Worm (Caenorhabditis elegans) whole organism, L1 larva: ENCODE results near the gene slc-17.1.
A peak's percentile ranks its signal among the peaks of the same experiment; 100 is the strongest.

Experiments
- C34B4.2 ChIP-seq: sonication (generic microtip); optimal IDR thresholded peaks from 2 replicates; lab custom pipeline; 2017; ENCODE audit warnings: mild to moderate bottlenecking, missing genetic modification characterization, missing compliant biosample characterization
- F16B12.6 ChIP-seq: fragments of 150-350 bp; optimal IDR thresholded peaks from 2 replicates; lab custom pipeline; 2014; ENCODE audit warnings: missing biosample characterization, missing genetic modification characterization
- Y116A8C.19 ChIP-seq: sonication (generic microtip); optimal IDR thresholded peaks from 2 replicates; lab custom pipeline; 2016; ENCODE audit warnings: missing compliant biosample characterization, missing genetic modification characterization, borderline replicate concordance
- ama-1 ChIP-seq: fragments of 150-350 bp; optimal IDR thresholded peaks from 2 replicates; lab custom pipeline; 2014
- blmp-1 ChIP-seq: fragments of 150-350 bp; optimal IDR thresholded peaks from 2 replicates; lab custom pipeline; 2014; ENCODE audit warnings: missing biosample characterization, missing genetic modification characterization
- ceh-8 ChIP-seq: fragments of 200-800 bp; sonication (Bioruptor generic); optimal IDR thresholded peaks from 2 replicates; lab custom pipeline; 2018; ENCODE audit warnings: mild to moderate bottlenecking, missing genetic modification characterization, moderate library complexity, missing compliant biosample characterization
- dsc-1 ChIP-seq: sonication (generic microtip); optimal IDR thresholded peaks from 2 replicates; lab custom pipeline; 2016; ENCODE audit warnings: mild to moderate bottlenecking, missing genetic modification characterization, missing compliant biosample characterization
- efl-1 ChIP-seq, 4 experiments: fragments of 150-350 bp; optimal IDR thresholded peaks in 3 of 4; peaks in 1 of 4; 1 replicate in 1 of 4; 2 replicates in 3 of 4; lab custom pipeline; 2014; ENCODE audit warnings: missing biosample characterization in 2 of 4, missing genetic modification characterization in 2 of 4, missing genetic modification reagents in 2 of 4
- egl-13 ChIP-seq: sonication (generic microtip); optimal IDR thresholded peaks from 2 replicates; lab custom pipeline; 2016; ENCODE audit warnings: missing genotype, missing genetic modification reagents, missing genetic modification characterization, missing compliant biosample characterization
- elt-2 ChIP-seq: sonication (generic microtip); optimal IDR thresholded peaks from 2 replicates; lab custom pipeline; 2016; ENCODE audit warnings: missing genetic modification characterization, mild to moderate bottlenecking, inconsistent platforms, missing compliant biosample characterization, missing genetic modification reagents
- elt-3 ChIP-seq, 6 experiments: fragments of 150-350 bp in 1 of 6; sonication (generic microtip); optimal IDR thresholded peaks; 2 replicates each; lab custom pipeline; 2017 to 2018; ENCODE audit warnings: missing biosample characterization in 6 of 6, missing genetic modification characterization in 6 of 6, inconsistent platforms in 1 of 6
- ets-5 ChIP-seq: fragments of 200-800 bp; sonication (Bioruptor generic); IDR thresholded peaks from 2 replicates; pipeline ENCODE4 v1.3.6; 2022; ENCODE audit warnings: missing genetic modification characterization, missing compliant biosample characterization
- fkh-10 ChIP-seq: sonication (generic microtip); optimal IDR thresholded peaks from 2 replicates; lab custom pipeline; 2017; ENCODE audit warnings: missing biosample characterization, missing genetic modification reagents, missing genetic modification characterization
- fkh-8 ChIP-seq: sonication (generic microtip); optimal IDR thresholded peaks from 2 replicates; lab custom pipeline; 2016; ENCODE audit warnings: mild to moderate bottlenecking, missing genetic modification characterization, missing compliant biosample characterization
- fos-1 ChIP-seq: fragments of 150-350 bp; optimal IDR thresholded peaks from 2 replicates; lab custom pipeline; 2014; ENCODE audit warnings: missing biosample characterization, missing genetic modification characterization
- grh-1 ChIP-seq: fragments of 200-800 bp; sonication (Bioruptor generic); IDR thresholded peaks from 2 replicates; pipeline ENCODE4 v1.3.6; 2022; ENCODE audit warnings: missing genetic modification reagents, missing genetic modification characterization, missing compliant biosample characterization
- hlh-17 ChIP-seq: fragments of 200-800 bp; sonication (Bioruptor generic); optimal IDR thresholded peaks from 2 replicates; lab custom pipeline; 2018; ENCODE audit warnings: missing genetic modification characterization, mild to moderate bottlenecking, missing compliant biosample characterization, moderate library complexity, borderline replicate concordance
- hpl-2 ChIP-seq: fragments of 150-350 bp; optimal IDR thresholded peaks from 2 replicates; lab custom pipeline; 2014; ENCODE audit warnings: missing biosample characterization, missing genetic modification reagents, missing genetic modification characterization
- irx-1 ChIP-seq: sonication (generic microtip); optimal IDR thresholded peaks from 2 replicates; lab custom pipeline; 2016; ENCODE audit warnings: missing genetic modification characterization, missing compliant biosample characterization
- isw-1 ChIP-seq: fragments of 200-800 bp; sonication (Bioruptor generic); IDR thresholded peaks from 2 replicates; pipeline ENCODE4 v1.3.6; 2022; ENCODE audit warnings: missing genetic modification characterization, missing compliant biosample characterization
- jun-1 ChIP-seq: fragments of 150-350 bp; optimal IDR thresholded peaks from 2 replicates; lab custom pipeline; 2014; ENCODE audit warnings: missing biosample characterization, missing genetic modification reagents, missing genetic modification characterization
- lin-13 ChIP-seq: fragments of 150-350 bp; optimal IDR thresholded peaks from 2 replicates; lab custom pipeline; 2014; ENCODE audit warnings: missing biosample characterization, missing genetic modification reagents, missing genetic modification characterization
- lin-15B ChIP-seq: fragments of 150-350 bp; sonication (generic microtip); optimal IDR thresholded peaks from 3 replicates; lab custom pipeline; 2014; ENCODE audit warnings: missing biosample characterization, missing genetic modification characterization
- lir-3 ChIP-seq: sonication (generic microtip); optimal IDR thresholded peaks from 2 replicates; lab custom pipeline; 2016; ENCODE audit warnings: mild to moderate bottlenecking, missing genetic modification characterization, moderate library complexity, missing compliant biosample characterization; ENCODE audit not compliant: poor library complexity
- mab-9 ChIP-seq: fragments of 200-800 bp; sonication (Bioruptor generic); IDR thresholded peaks from 2 replicates; pipeline ENCODE4 v1.3.6; 2022; ENCODE audit warnings: missing genetic modification reagents, missing genetic modification characterization, missing compliant biosample characterization
- mdl-1 ChIP-seq, 2 experiments: fragments of 150-350 bp; optimal IDR thresholded peaks; 2 replicates each; lab custom pipeline; 2014 to 2017; ENCODE audit warnings: missing biosample characterization in 2 of 2, missing genetic modification characterization in 2 of 2, inconsistent platforms in 1 of 2
- nhr-11 ChIP-seq: fragments of 150-350 bp; optimal IDR thresholded peaks from 2 replicates; lab custom pipeline; 2014; ENCODE audit warnings: missing biosample characterization, missing genetic modification characterization
- nhr-19 ChIP-seq: fragments of 200-800 bp; sonication (Bioruptor generic); conservative IDR thresholded peaks from 2 replicates; pipeline ENCODE4 v1.3.6; 2022; ENCODE audit warnings: missing genetic modification characterization, missing compliant biosample characterization
- nhr-20 ChIP-seq: sonication (generic microtip); optimal IDR thresholded peaks from 2 replicates; lab custom pipeline; 2016; ENCODE audit warnings: mild to moderate bottlenecking, missing genetic modification characterization, missing compliant biosample characterization
- nhr-28 ChIP-seq: fragments of 150-350 bp; optimal IDR thresholded peaks from 2 replicates; lab custom pipeline; 2014; ENCODE audit warnings: missing biosample characterization, missing genetic modification characterization
- nhr-77 ChIP-seq: fragments of 150-350 bp; optimal IDR thresholded peaks from 2 replicates; lab custom pipeline; 2014; ENCODE audit warnings: missing biosample characterization, missing genetic modification characterization
- pqm-1 ChIP-seq: sonication (generic microtip); optimal IDR thresholded peaks from 3 replicates; lab custom pipeline; 2017; ENCODE audit warnings: missing biosample characterization, missing genetic modification characterization
- rnt-1 ChIP-seq: sonication (generic microtip); optimal IDR thresholded peaks from 2 replicates; lab custom pipeline; 2016; ENCODE audit warnings: mild to moderate bottlenecking, missing genetic modification characterization, moderate library complexity, missing compliant biosample characterization
- skn-1 ChIP-seq: fragments of 150-350 bp; optimal IDR thresholded peaks from 2 replicates; lab custom pipeline; 2014; ENCODE audit warnings: missing biosample characterization, missing genetic modification characterization
- snu-23 ChIP-seq: sonication (generic microtip); optimal IDR thresholded peaks from 2 replicates; lab custom pipeline; 2016; ENCODE audit warnings: missing genetic modification characterization, missing compliant biosample characterization
- sup-37 ChIP-seq: fragments of 200-800 bp; sonication (Bioruptor generic); optimal IDR thresholded peaks from 2 replicates; lab custom pipeline; 2018; ENCODE audit warnings: mild to moderate bottlenecking, missing genetic modification characterization, missing compliant biosample characterization
- tbx-2 ChIP-seq: sonication (generic microtip); optimal IDR thresholded peaks from 2 replicates; lab custom pipeline; 2016; ENCODE audit warnings: missing genetic modification characterization, missing compliant biosample characterization
- tlp-1 ChIP-seq: fragments of 150-350 bp; optimal IDR thresholded peaks from 2 replicates; lab custom pipeline; 2014; ENCODE audit warnings: missing biosample characterization, missing genetic modification characterization
- unc-130 ChIP-seq: fragments of 150-350 bp; optimal IDR thresholded peaks from 2 replicates; lab custom pipeline; 2017; ENCODE audit warnings: missing biosample characterization, missing genetic modification characterization, inconsistent platforms
- unc-62 ChIP-seq: fragments of 150-350 bp; optimal IDR thresholded peaks from 2 replicates; lab custom pipeline; 2014; ENCODE audit warnings: missing biosample characterization, missing genetic modification reagents, missing genetic modification characterization
- unc-86 ChIP-seq: sonication (generic microtip); optimal IDR thresholded peaks from 2 replicates; lab custom pipeline; 2016; ENCODE audit warnings: missing genetic modification characterization, missing compliant biosample characterization
- unc-98 ChIP-seq: fragments of 200-800 bp; sonication (Bioruptor generic); IDR thresholded peaks from 2 replicates; pipeline ENCODE4 v1.3.6; 2022; ENCODE audit warnings: missing genetic modification characterization, missing compliant biosample characterization
- xbp-1 ChIP-seq: sonication (generic microtip); optimal IDR thresholded peaks from 2 replicates; lab custom pipeline; 2016; ENCODE audit warnings: missing genetic modification characterization, missing compliant biosample characterization
- zag-1 ChIP-seq: fragments of 150-350 bp; optimal IDR thresholded peaks from 2 replicates; lab custom pipeline; 2014; ENCODE audit warnings: missing biosample characterization, missing genetic modification characterization
- ztf-11 ChIP-seq, 2 experiments: sonication (generic microtip); optimal IDR thresholded peaks; 2 replicates each; lab custom pipeline; 2016 to 2017; ENCODE audit warnings: missing genetic modification characterization in 2 of 2, missing biosample characterization in 1 of 2, missing compliant biosample characterization in 1 of 2
- ztf-4 ChIP-seq: fragments of 150-350 bp; optimal IDR thresholded peaks from 2 replicates; lab custom pipeline; 2014; ENCODE audit warnings: missing biosample characterization, missing genetic modification characterization

The slc-17.1 gene

DNA sequence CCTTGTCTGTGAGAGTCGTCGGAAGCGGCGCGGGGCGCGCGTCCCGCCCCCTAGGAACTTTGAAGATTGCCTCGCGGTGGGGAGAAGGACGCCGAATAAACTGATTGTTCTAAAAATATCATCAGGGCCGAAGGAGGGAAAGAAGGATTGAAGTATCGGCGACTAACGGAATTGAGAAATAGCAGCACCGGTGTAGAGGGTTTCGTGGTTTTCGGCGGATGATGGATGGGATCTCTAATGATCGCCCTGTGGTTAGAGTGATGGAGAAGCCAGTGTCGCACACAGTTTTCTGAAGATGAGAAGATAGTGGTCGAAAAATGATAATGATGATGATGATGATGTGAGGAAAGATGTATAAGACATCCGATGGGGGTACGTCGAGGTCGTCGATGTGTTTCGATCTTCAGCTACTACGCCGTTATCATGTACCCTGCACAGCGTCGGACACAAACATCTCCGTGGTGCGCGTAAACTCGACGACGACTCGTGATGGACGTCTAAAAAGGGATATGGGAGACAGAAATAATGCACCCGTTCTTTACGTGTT, 43.1 kb downstream of the slc-17.1 start, which contains the start of gene osm-11 (continued):
- TF ChIP-seq efl-1 (optimal IDR thresholded peaks at IDR 0.05; lab: Kevin White, UChicago) (no peak), efl-1 (GFP tag; optimal IDR thresholded peaks at IDR 0.05 in 1 of 2; lab: Kevin White, UChicago) (no peak), egl-13 (tag; lab: Kevin White, UChicago) (no peak), lin-13 (GFP tag; lab: Kevin White, UChicago) (no peak), snu-23 (GFP tag; lab: Kevin White, UChicago) (peak; percentile 52), blmp-1 (peak; percentile 84), unc-130 (tag; lab: Kevin White, UChicago) (peak; percentile 56), xbp-1 (tag; lab: Kevin White, UChicago) (no peak), fos-1 (tag; lab: Kevin White, UChicago) (no peak), sup-37 (GFP tag; lab: Kevin White, UChicago) (no peak), grh-1 (GFP tag; lab: Robert Waterston, UW) (peak; percentile 46), rnt-1 (no peak), elt-2 (no peak), nhr-20 (tag; lab: Kevin White, UChicago) (peak; percentile 69), dsc-1 (no peak), F16B12.6 (no peak), fkh-8 (tag; lab: Kevin White, UChicago) (no peak), ztf-11 (tag; optimal IDR thresholded peaks at IDR 0.05; lab: Kevin White, UChicago) (no peak), nhr-19 (GFP tag; lab: Robert Waterston, UW) (peak; percentile 49), lin-15B (tag; lab: Kevin White, UChicago) (no peak), unc-98 (GFP tag; lab: Robert Waterston, UW) (no peak), skn-1 (tag; lab: Kevin White, UChicago) (peak; percentile 13), isw-1 (GFP tag; lab: Robert Waterston, UW) (no peak), tbx-2 (tag; lab: Kevin White, UChicago) (peak; percentile 63), tlp-1 (tag; lab: Kevin White, UChicago) (no peak), nhr-77 (no peak), pqm-1 (tag; lab: Kevin White, UChicago) (no peak), nhr-28 (tag; lab: Kevin White, UChicago) (no peak), jun-1 (tag; lab: Kevin White, UChicago) (no peak), fkh-10 (GFP tag; lab: Kevin White, UChicago) (no peak), nhr-11 (tag; lab: Kevin White, UChicago) (no peak), zag-1 (tag; lab: Kevin White, UChicago) (no peak), ceh-8 (no peak), ets-5 (no peak), unc-62 (GFP tag; lab: Kevin White, UChicago) (no peak), lir-3 (no peak), elt-3 (tag; optimal IDR thresholded peaks at IDR 0.05; lab: Kevin White, UChicago) (peak in 5 of 6 experiments; percentile 21 to 65 (median 42)), mdl-1 (tag; optimal IDR thresholded peaks at IDR 0.05; lab: Kevin White, UChicago) (peak in 1 of 2 experiments; percentile 4), hlh-17 (GFP tag; lab: Kevin White, UChicago) (no peak), irx-1 (tag; lab: Kevin White, UChicago) (no peak), mab-9 (GFP tag; lab: Robert Waterston, UW) (no peak)

ce11 chrX:17420585-17421459, 43.9 kb downstream of the slc-17.1 start:
- TF ChIP-seq C34B4.2 (tag; lab: Kevin White, UChicago) (no peak), skn-1 (tag; lab: Kevin White, UChicago) (no peak), unc-86 (tag; lab: Kevin White, UChicago) (no peak), blmp-1 (no peak), efl-1 (optimal IDR thresholded peaks at IDR 0.05; lab: Kevin White, UChicago) (no peak), efl-1 (GFP tag; optimal IDR thresholded peaks at IDR 0.05 in 1 of 2; lab: Kevin White, UChicago) (peak in 1 of 2 experiments; percentile 84), elt-2 (no peak), ama-1 (lab: Kevin White, UChicago) (peak; percentile 95), Y116A8C.19 (tag; lab: Kevin White, UChicago) (no peak), hpl-2 (GFP tag; lab: Kevin White, UChicago) (peak; percentile 35), elt-3 (tag; optimal IDR thresholded peaks at IDR 0.05; lab: Kevin White, UChicago) (peak in 1 of 6 experiments; percentile 12), ztf-4 (tag; lab: Kevin White, UChicago) (peak; percentile 6)
